Worm (Caenorhabditis elegans) whole organism, L4 larva: ENCODE measurements around the gene B0252.11.

Source experiments
- ceh-28 ChIP-seq: fragments of 150-350 bp; optimal IDR thresholded peaks from 2 replicates; lab custom pipeline; 2014; ENCODE audit warnings: missing biosample characterization, missing genetic modification reagents, missing genetic modification characterization
- daf-12 ChIP-seq: fragments of 150-350 bp; optimal IDR thresholded peaks from 2 replicates; lab custom pipeline; 2014; ENCODE audit warnings: missing biosample characterization, missing genetic modification reagents, missing genetic modification characterization
- egl-27 ChIP-seq: sonication (generic microtip); optimal IDR thresholded peaks from 3 replicates; lab custom pipeline; 2017; ENCODE audit warnings: missing biosample characterization, missing genetic modification reagents, missing genetic modification characterization
- unc-130 ChIP-seq: sonication (generic microtip); optimal IDR thresholded peaks from 2 replicates; lab custom pipeline; 2016; ENCODE audit warnings: missing genetic modification reagents, missing genetic modification characterization, missing compliant biosample characterization
- unc-62 ChIP-seq, 3 experiments: fragments of 150-350 bp in 1 of 3; sonication (generic microtip); optimal IDR thresholded peaks in 2 of 3; peaks in 1 of 3; 1 replicate in 1 of 3; 2 replicates in 2 of 3; lab custom pipeline; 2014 to 2017; ENCODE audit warnings: missing biosample characterization in 3 of 3, missing genetic modification characterization in 3 of 3, missing genetic modification reagents in 3 of 3, missing genotype in 1 of 3

DNA sequence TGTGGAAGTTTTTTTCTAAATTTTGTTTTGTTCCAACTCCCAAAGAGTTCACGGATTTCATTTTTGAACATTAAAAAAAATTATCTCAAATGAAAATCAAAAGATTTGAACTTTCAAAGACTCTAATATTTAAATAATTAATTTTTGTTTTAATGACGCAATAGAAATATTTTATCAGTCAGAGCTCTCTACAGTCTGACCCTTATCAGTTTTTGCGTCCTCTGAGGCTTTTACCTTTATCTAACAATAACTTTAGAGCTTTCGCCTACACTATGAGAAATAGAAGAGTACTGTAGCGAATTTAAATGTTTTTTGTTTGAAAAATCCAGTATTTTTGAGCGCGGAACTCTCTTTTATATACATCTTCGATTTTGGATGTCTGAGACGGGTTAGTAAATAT lies 1.3 kb upstream of the B0252.11 start, which contains the start of gene B0252.5:
- TF ChIP-seq unc-62 (GFP tag; optimal IDR thresholded peaks at IDR 0.05 in 1 of 2; lab: Kevin White, UChicago) (no peak), unc-62 (tag; optimal IDR thresholded peaks at IDR 0.05; lab: Kevin White, UChicago) (no peak), ceh-28 (tag; lab: Kevin White, UChicago) (no peak), unc-130 (GFP tag; lab: Kevin White, UChicago) (no peak), daf-12 (tag; lab: Kevin White, UChicago) (no peak), egl-27 (tag; lab: Kevin White, UChicago) (no peak)
